Worm (Caenorhabditis elegans) whole organism, L4/young adult: ENCODE results near the gene srh-125.

Source experiments
- W03F9.2 ChIP-seq: fragments of 150-350 bp; optimal IDR thresholded peaks from 2 replicates; lab custom pipeline; 2014; ENCODE audit warnings: missing biosample characterization, missing genetic modification characterization
- him-1 ChIP-seq: sonication (generic microtip); optimal IDR thresholded peaks from 2 replicates; lab custom pipeline; 2016; ENCODE audit warnings: missing genotype, missing genetic modification reagents, missing genetic modification characterization, missing compliant biosample characterization

- TF ChIP-seq W03F9.2 (tag; lab: Kevin White, UChicago) = no peak
- TF ChIP-seq him-1 = no peak
These were observed 1.7 kb upstream of the srh-125 start, which contains the start of gene str-190 for ce11 chrV:7478404-7478803.
